Worm (Caenorhabditis elegans): Measurements from ENCODE around the gene Y38H6A.5.
"Not testable (repeated sequence)": the region's sequence is repeated elsewhere in the genome, so short reads cannot be mapped to it uniquely, and the experiment has no call there.

The Y38H6A.5 gene

DNA sequence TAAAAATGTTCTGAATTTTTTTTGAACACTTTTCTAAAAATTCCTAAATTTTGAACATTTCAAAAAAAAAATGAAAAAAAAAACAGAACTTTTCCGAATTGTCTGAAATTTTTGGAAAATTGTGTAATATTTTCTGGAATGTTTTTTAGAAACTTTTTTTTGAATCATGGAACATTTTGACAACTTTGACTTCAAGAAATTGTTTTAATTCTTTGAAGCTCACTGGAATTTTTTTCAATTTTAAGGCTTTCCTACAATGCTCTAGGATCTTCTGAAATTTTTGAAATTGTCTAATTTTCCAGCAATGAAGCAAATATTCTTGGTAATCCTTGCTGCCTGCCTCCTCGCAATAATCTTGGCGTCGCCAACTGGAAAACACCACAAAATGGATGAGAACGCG lies 40.1 kb upstream of the Y38H6A.5 start, which contains the start of gene ins-35:
Gene ins-35, plus strand, starts transcription at position 301 of the 400 bp plus-strand sequence.
- TF ChIP-seq ceh-39 (tag; optimal IDR thresholded peaks at IDR 0.05) = no peak
- TF ChIP-seq mab-5 (tag; optimal IDR thresholded peaks at IDR 0.05) = no peak

ce11 chrV:20374484-20374883 lies 39.3 kb upstream of the Y38H6A.5 start:
- TF ChIP-seq M03D4.4 (tag; optimal IDR thresholded peaks at IDR 0.05) (no peak), sem-2 (GFP tag; optimal IDR thresholded peaks at IDR 0.05) (no peak), hlh-1 (tag; optimal IDR thresholded peaks at IDR 0.05) (no peak), nhr-28 (tag; optimal IDR thresholded peaks at IDR 0.05) (no peak), ceh-43 (GFP tag; optimal IDR thresholded peaks at IDR 0.05) (no peak), ceh-83 (GFP tag; optimal IDR thresholded peaks at IDR 0.05) (no peak), bed-3 (GFP tag; optimal IDR thresholded peaks at IDR 0.05) (no peak), flh-1 (GFP tag; optimal IDR thresholded peaks at IDR 0.05) (no peak), blmp-1 (tag; optimal IDR thresholded peaks at IDR 0.05) (no peak), nhr-76 (tag; optimal IDR thresholded peaks at IDR 0.05) (no peak), tbx-8 (GFP tag; optimal IDR thresholded peaks at IDR 0.05) (no peak), drap-1 (GFP tag; optimal IDR thresholded peaks at IDR 0.05) (no peak)

ce11 chrV:20369153-20369552 lies 34.0 kb upstream of the Y38H6A.5 start, which contains the start of gene srh-177:
srh-177 (minus strand) TSS chrV:20369253.
- TF ChIP-seq sptf-1 (tag; optimal IDR thresholded peaks at IDR 0.05); mep-1 (tag; optimal IDR thresholded peaks at IDR 0.05); ceh-83 (GFP tag; optimal IDR thresholded peaks at IDR 0.05): not testable (repeated sequence)

DNA sequence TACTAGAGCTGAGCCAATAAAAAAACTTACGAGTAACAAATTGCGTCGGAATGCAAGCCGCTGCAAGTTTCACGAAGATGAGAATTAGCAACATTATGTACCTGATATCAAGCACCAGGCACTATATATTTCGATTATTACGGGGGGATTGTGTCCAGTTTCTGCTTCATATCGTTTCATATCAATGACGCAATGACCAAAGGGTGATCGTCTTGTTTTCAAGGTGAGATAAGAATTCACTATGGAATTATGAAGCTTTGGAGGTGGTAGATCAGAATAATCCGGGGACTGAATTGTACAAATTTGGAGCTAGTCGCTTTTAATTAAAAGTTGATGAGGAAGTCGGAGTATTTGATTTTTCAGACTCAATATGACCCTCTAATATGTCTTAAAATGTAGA lies 31.7 kb upstream of the Y38H6A.5 start, which contains the start of gene K02E2.8:
Gene K02E2.8, minus strand, starts transcription at position 101 of the 400 bp plus-strand sequence.
- TF ChIP-seq drap-1 (GFP tag; optimal IDR thresholded peaks at IDR 0.05) (no peak), ceh-43 (GFP tag; optimal IDR thresholded peaks at IDR 0.05) (no peak), tbx-8 (GFP tag; optimal IDR thresholded peaks at IDR 0.05) (no peak), ceh-83 (GFP tag; optimal IDR thresholded peaks at IDR 0.05) (no peak), unc-120 (tag; optimal IDR thresholded peaks at IDR 0.05; ENCODE audit: poor library complexity, severe bottlenecking) (no peak), blmp-1 (tag; optimal IDR thresholded peaks at IDR 0.05) (no peak), ztf-11 (tag; optimal IDR thresholded peaks at IDR 0.05) (no peak), bed-3 (GFP tag; optimal IDR thresholded peaks at IDR 0.05) (no peak), ceh-39 (tag; optimal IDR thresholded peaks at IDR 0.05) (no peak)

DNA sequence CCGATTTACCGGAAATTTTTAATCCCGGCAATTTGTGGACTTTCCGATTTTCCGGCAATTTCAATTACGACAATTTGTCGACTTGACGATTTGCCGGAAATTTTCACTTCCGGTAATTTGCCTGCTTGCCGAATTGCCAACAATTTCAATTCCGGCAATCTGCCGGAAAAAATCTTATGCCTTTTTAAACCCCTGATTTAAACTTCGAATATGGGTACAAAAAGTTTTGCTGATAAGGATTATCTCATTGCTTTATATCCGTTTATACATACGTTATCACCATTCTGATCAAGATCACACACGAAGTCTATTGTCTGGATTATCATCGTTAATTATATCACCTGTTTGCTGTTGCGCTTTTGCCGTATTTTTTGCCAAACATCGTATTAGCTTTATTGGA lies 21.3 kb upstream of the Y38H6A.5 start, which contains the start of gene grd-11:
Gene grd-11, plus strand, starts transcription at position 301 of the 400 bp plus-strand sequence.
- TF ChIP-seq nhr-2 (tag; optimal IDR thresholded peaks at IDR 0.05) (no peak), sem-2 (GFP tag; optimal IDR thresholded peaks at IDR 0.05) (no peak), unc-120 (tag; optimal IDR thresholded peaks at IDR 0.05; ENCODE audit: poor library complexity, severe bottlenecking) (no peak), nhr-237 (tag; optimal IDR thresholded peaks at IDR 0.05) (no peak), mab-5 (tag; optimal IDR thresholded peaks at IDR 0.05) (no peak), bed-3 (GFP tag; optimal IDR thresholded peaks at IDR 0.05) (no peak), ztf-11 (tag; optimal IDR thresholded peaks at IDR 0.05) (no peak), sptf-1 (tag; optimal IDR thresholded peaks at IDR 0.05) (no peak)

- TF ChIP-seq bed-3 (GFP tag; optimal IDR thresholded peaks at IDR 0.05) = no peak
- no peak for TF ChIP-seq zip-8 (tag; optimal IDR thresholded peaks at IDR 0.05)
- TF ChIP-seq ceh-83 (GFP tag; optimal IDR thresholded peaks at IDR 0.05) = no peak
- no peak for TF ChIP-seq ceh-43 (GFP tag; optimal IDR thresholded peaks at IDR 0.05)
These were observed 16.0 kb upstream of the Y38H6A.5 start, which contains the start of gene K02E2.1 for ce11 chrV:20351195-20351594. K02E2.1 (plus strand) TSS chrV:20351495.

DNA sequence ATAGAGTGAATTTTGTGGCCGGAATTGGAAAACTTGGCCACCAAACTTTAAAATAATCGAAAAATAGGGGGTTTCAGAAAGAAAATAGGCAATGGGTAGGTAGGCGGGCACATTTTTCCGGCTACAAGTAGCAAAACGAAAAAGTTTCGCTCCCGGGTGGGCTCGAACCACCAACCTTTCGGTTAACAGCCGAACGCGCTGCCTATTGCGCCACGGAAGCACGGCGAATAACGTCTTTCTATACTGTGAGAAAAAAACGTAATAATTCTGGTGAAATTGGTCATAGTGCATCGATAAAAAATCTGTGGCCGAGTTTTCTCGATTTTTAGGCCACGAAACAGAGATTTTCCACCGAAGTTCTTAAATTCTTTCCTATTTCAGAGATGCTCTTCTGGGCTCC lies 15.2 kb upstream of the Y38H6A.5 start:
- TF ChIP-seq unc-120 (tag; optimal IDR thresholded peaks at IDR 0.05; ENCODE audit: poor library complexity, severe bottlenecking) = no peak
- TF ChIP-seq lin-13 (tag; optimal IDR thresholded peaks at IDR 0.05) = no peak
- TF ChIP-seq nhr-76 (tag; optimal IDR thresholded peaks at IDR 0.05) = no peak
- no peak for TF ChIP-seq mls-2 (tag; optimal IDR thresholded peaks at IDR 0.05)
- TF ChIP-seq bed-3 (GFP tag; optimal IDR thresholded peaks at IDR 0.05) = no peak
- no peak for TF ChIP-seq sem-2 (GFP tag; optimal IDR thresholded peaks at IDR 0.05)
- TF ChIP-seq unc-62 (GFP tag; optimal IDR thresholded peaks at IDR 0.05) = no peak
- TF ChIP-seq zip-8 (tag; optimal IDR thresholded peaks at IDR 0.05) = no peak

DNA sequence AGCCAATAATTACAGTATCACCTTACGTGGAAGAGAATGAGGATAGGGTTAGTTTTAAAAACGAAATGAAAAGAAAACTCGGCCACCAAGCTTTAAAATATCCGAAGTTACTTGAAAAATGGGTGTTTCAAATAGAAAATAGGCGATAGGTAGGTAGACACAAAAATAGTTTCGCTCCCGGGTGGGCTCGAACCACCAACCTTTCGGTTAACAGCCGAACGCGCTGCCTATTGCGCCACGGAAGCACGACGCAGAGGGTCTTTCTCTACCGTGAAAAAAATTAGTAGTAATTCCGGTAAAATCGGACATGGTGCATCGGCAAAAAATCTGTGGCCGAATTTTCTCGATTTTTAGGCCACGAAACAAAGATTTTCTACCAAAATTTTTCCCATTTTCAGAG lies 12.5 kb upstream of the Y38H6A.5 start:
- TF ChIP-seq M03D4.4 (tag; optimal IDR thresholded peaks at IDR 0.05) (no peak), nhr-76 (tag; optimal IDR thresholded peaks at IDR 0.05) (no peak), unc-62 (GFP tag; optimal IDR thresholded peaks at IDR 0.05) (no peak), mep-1 (tag; optimal IDR thresholded peaks at IDR 0.05) (no peak), mab-5 (tag; optimal IDR thresholded peaks at IDR 0.05) (no peak), lin-13 (tag; optimal IDR thresholded peaks at IDR 0.05) (no peak), elt-3 (tag; optimal IDR thresholded peaks at IDR 0.05) (no peak), ceh-83 (GFP tag; optimal IDR thresholded peaks at IDR 0.05) (no peak), snpc-4 (tag; optimal IDR thresholded peaks at IDR 0.05) (no peak), ceh-43 (GFP tag; optimal IDR thresholded peaks at IDR 0.05) (no peak), nhr-237 (tag; optimal IDR thresholded peaks at IDR 0.05) (no peak)
